Worm (Caenorhabditis elegans): ENCODE measurements around the gene K02D10.8.

K02D10.8 gene

ce11 chrIII:8754682-8755081, 31.5 kb upstream of the K02D10.8 start, which contains the start of gene tomm-70:
Gene tomm-70 (minus strand): TSS chrIII:8754750.
- TF ChIP-seq lin-32 (GFP tag; optimal IDR thresholded peaks at IDR 0.05) = no peak
- no peak for TF ChIP-seq elt-3 (tag; optimal IDR thresholded peaks at IDR 0.05)

ce11 chrIII:8761040-8761654, 25.0 kb upstream of the K02D10.8 start, which contains the start of gene aak-1:
Gene aak-1 (minus strand): TSS chrIII:8761090.
- TF ChIP-seq blmp-1 (tag; optimal IDR thresholded peaks at IDR 0.05) (no peak), zip-8 (tag; optimal IDR thresholded peaks at IDR 0.05) (no peak), pha-4 (tag; optimal IDR thresholded peaks at IDR 0.05) (no peak)

- TF ChIP-seq lsy-2 (tag; optimal IDR thresholded peaks at IDR 0.05) = no peak
- no peak for TF ChIP-seq ceh-39 (tag; optimal IDR thresholded peaks at IDR 0.05)
- no peak for TF ChIP-seq zip-8 (tag; optimal IDR thresholded peaks at IDR 0.05)
- TF ChIP-seq ceh-83 (GFP tag; optimal IDR thresholded peaks at IDR 0.05) = no peak
- no peak for TF ChIP-seq ham-2 (GFP tag; optimal IDR thresholded peaks at IDR 0.05)
- TF ChIP-seq pha-4 (tag; optimal IDR thresholded peaks at IDR 0.05) = no peak
- TF ChIP-seq drap-1 (GFP tag; optimal IDR thresholded peaks at IDR 0.05) = no peak
- TF ChIP-seq lin-13 (tag; optimal IDR thresholded peaks at IDR 0.05) = no peak
- no peak for TF ChIP-seq elt-3 (tag; optimal IDR thresholded peaks at IDR 0.05)
Measured at ce11 chrIII:8762016-8762415, 24.2 kb upstream of the K02D10.8 start.

ce11 chrIII:8763111-8763510, 23.1 kb upstream of the K02D10.8 start:
- no peak for TF ChIP-seq nhr-2 (tag; optimal IDR thresholded peaks at IDR 0.05)
- no peak for TF ChIP-seq lin-13 (tag; optimal IDR thresholded peaks at IDR 0.05)
- TF ChIP-seq cnd-1 (tag; optimal IDR thresholded peaks at IDR 0.05) = no peak
- no peak for TF ChIP-seq nhr-28 (tag; optimal IDR thresholded peaks at IDR 0.05)
- no peak for TF ChIP-seq ham-2 (GFP tag; optimal IDR thresholded peaks at IDR 0.05)
- TF ChIP-seq mep-1 (tag; optimal IDR thresholded peaks at IDR 0.05) = no peak
- TF ChIP-seq bed-3 (GFP tag; optimal IDR thresholded peaks at IDR 0.05) = no peak
- no peak for TF ChIP-seq lin-32 (GFP tag; optimal IDR thresholded peaks at IDR 0.05)
- TF ChIP-seq ztf-11 (tag; optimal IDR thresholded peaks at IDR 0.05) = no peak
- no peak for TF ChIP-seq ceh-83 (GFP tag; optimal IDR thresholded peaks at IDR 0.05)
- TF ChIP-seq sptf-1 (tag; optimal IDR thresholded peaks at IDR 0.05) = no peak
- TF ChIP-seq nhr-76 (tag; optimal IDR thresholded peaks at IDR 0.05) = no peak
- TF ChIP-seq ceh-43 (GFP tag; optimal IDR thresholded peaks at IDR 0.05) = no peak
- no peak for TF ChIP-seq snpc-4 (tag; optimal IDR thresholded peaks at IDR 0.05)

ce11 chrIII:8765030-8765429, 21.1 kb upstream of the K02D10.8 start:
- TF ChIP-seq tbx-8 (GFP tag; optimal IDR thresholded peaks at IDR 0.05) (no peak), nhr-76 (tag; optimal IDR thresholded peaks at IDR 0.05) (no peak), lsy-2 (tag; optimal IDR thresholded peaks at IDR 0.05) (no peak), elt-1 (tag; optimal IDR thresholded peaks at IDR 0.05; ENCODE audit: borderline replicate concordance, insufficient read depth) (no peak), ceh-83 (GFP tag; optimal IDR thresholded peaks at IDR 0.05) (no peak), blmp-1 (tag; optimal IDR thresholded peaks at IDR 0.05) (no peak), unc-120 (tag; optimal IDR thresholded peaks at IDR 0.05; ENCODE audit: poor library complexity, severe bottlenecking) (no peak), mab-5 (tag; optimal IDR thresholded peaks at IDR 0.05) (no peak), ztf-11 (tag; optimal IDR thresholded peaks at IDR 0.05) (no peak), flh-1 (GFP tag; optimal IDR thresholded peaks at IDR 0.05) (no peak), ceh-39 (tag; optimal IDR thresholded peaks at IDR 0.05) (no peak), nhr-237 (tag; optimal IDR thresholded peaks at IDR 0.05) (no peak), elt-3 (tag; optimal IDR thresholded peaks at IDR 0.05) (no peak)

- TF ChIP-seq lin-32 (GFP tag; optimal IDR thresholded peaks at IDR 0.05) = no peak
- TF ChIP-seq unc-39 (tag; optimal IDR thresholded peaks at IDR 0.05) = no peak
- TF ChIP-seq nhr-28 (tag; optimal IDR thresholded peaks at IDR 0.05) = no peak
- no peak for TF ChIP-seq pha-4 (tag; optimal IDR thresholded peaks at IDR 0.05)
- no peak for TF ChIP-seq M03D4.4 (tag; optimal IDR thresholded peaks at IDR 0.05)
- TF ChIP-seq ceh-43 (GFP tag; optimal IDR thresholded peaks at IDR 0.05) = no peak
- TF ChIP-seq ham-2 (GFP tag; optimal IDR thresholded peaks at IDR 0.05) = no peak
- TF ChIP-seq ztf-11 (tag; optimal IDR thresholded peaks at IDR 0.05) = no peak
- TF ChIP-seq cnd-1 (tag; optimal IDR thresholded peaks at IDR 0.05) = no peak
- TF ChIP-seq mls-2 (tag; optimal IDR thresholded peaks at IDR 0.05) = no peak
- no peak for TF ChIP-seq ceh-83 (GFP tag; optimal IDR thresholded peaks at IDR 0.05)
- TF ChIP-seq nhr-76 (tag; optimal IDR thresholded peaks at IDR 0.05) = no peak
- no peak for TF ChIP-seq ceh-39 (tag; optimal IDR thresholded peaks at IDR 0.05)
- TF ChIP-seq hlh-1 (tag; optimal IDR thresholded peaks at IDR 0.05) = no peak
- no peak for TF ChIP-seq flh-1 (GFP tag; optimal IDR thresholded peaks at IDR 0.05)
Measured at ce11 chrIII:8766467-8766866, 19.7 kb upstream of the K02D10.8 start.
